Worm (Caenorhabditis elegans) whole organism, L3 larva: ENCODE measurements around the gene pqn-41.
A peak's percentile ranks its signal among the peaks of the same experiment; 100 is the strongest.

Source experiments
- egl-27 ChIP-seq: sonication (generic microtip); optimal IDR thresholded peaks from 4 replicates; lab custom pipeline; 2017; ENCODE audit warnings: missing biosample characterization, missing genetic modification reagents, missing genetic modification characterization
- nhr-11 ChIP-seq: fragments of 150-350 bp; optimal IDR thresholded peaks from 2 replicates; lab custom pipeline; 2014; ENCODE audit warnings: missing biosample characterization, missing genetic modification characterization
- nhr-237 ChIP-seq: fragments of 150-350 bp; optimal IDR thresholded peaks from 2 replicates; lab custom pipeline; 2014; ENCODE audit warnings: missing biosample characterization, missing genetic modification characterization
- snpc-4 ChIP-seq: fragments of 150-350 bp; optimal IDR thresholded peaks from 2 replicates; lab custom pipeline; 2014; ENCODE audit warnings: missing biosample characterization, missing genetic modification characterization
- ztf-11 ChIP-seq: fragments of 150-350 bp; optimal IDR thresholded peaks from 2 replicates; lab custom pipeline; 2014; ENCODE audit warnings: missing biosample characterization, missing genetic modification characterization
- ztf-4 ChIP-seq: fragments of 150-350 bp; optimal IDR thresholded peaks from 2 replicates; lab custom pipeline; 2014; ENCODE audit warnings: missing biosample characterization, missing genetic modification characterization

- TF ChIP-seq ztf-4 (no peak), nhr-11 (no peak), snpc-4 (peak; percentile 54), nhr-237 (no peak), egl-27 (no peak), ztf-11 (no peak)
Measured at ce11 chrIII:1905589-1905988, at the start of gene pqn-41, which contains the start of gene B0524.6.
